Fruit fly (Drosophila melanogaster): ENCODE data around the gene CG11089.

The CG11089 gene

DNA sequence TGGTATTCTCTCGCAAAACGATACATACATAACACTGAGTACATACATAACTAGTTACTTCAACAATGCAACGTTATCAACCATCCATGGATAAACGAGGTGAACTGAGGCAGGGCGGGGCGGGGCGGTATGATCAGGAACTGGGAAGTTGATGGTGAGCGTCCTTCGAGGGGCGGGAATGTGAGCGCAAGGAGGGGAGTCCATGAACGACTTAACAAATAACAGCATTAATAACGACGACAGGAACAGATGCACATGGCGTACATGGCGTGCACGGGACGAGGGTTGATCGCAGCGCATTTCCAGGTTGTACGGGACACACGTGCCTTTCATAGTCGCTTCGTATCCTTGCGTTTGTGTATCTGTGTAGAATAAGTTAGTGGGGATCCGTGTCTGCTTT is 8.9 kb upstream of the CG11089 start:
- TF ChIP-seq CG11617 (GFP tag; optimal IDR thresholded peaks at IDR 0.05) (no peak), CG1620 (GFP tag; optimal IDR thresholded peaks at IDR 0.05) (no peak), kay (GFP tag; ENCODE audit: borderline replicate concordance) (no peak), CG12768 (GFP tag; optimal IDR thresholded peaks at IDR 0.05) (no peak), Clk (GFP tag; optimal IDR thresholded peaks at IDR 0.05) (no peak), bab1 (GFP tag; optimal IDR thresholded peaks at IDR 0.05) (no peak), Crg-1 (GFP tag; optimal IDR thresholded peaks at IDR 0.05) (no peak), cnc (optimal IDR thresholded peaks at IDR 0.05) (no peak), pad (GFP tag; optimal IDR thresholded peaks at IDR 0.05) (no peak), CG5204 (GFP tag; optimal IDR thresholded peaks at IDR 0.05) (no peak), CG7045 (GFP tag; optimal IDR thresholded peaks at IDR 0.05) (no peak), cic (GFP tag; optimal IDR thresholded peaks at IDR 0.05) (no peak), CG14711 (tag; optimal IDR thresholded peaks at IDR 0.05) (no peak), Hr96 (GFP tag; optimal IDR thresholded peaks at IDR 0.05) (no peak), CG7101 (tag; optimal IDR thresholded peaks at IDR 0.05) (no peak), tj (GFP tag; optimal IDR thresholded peaks at IDR 0.05) (no peak), ovo (GFP tag; optimal IDR thresholded peaks at IDR 0.05) (no peak)

DNA sequence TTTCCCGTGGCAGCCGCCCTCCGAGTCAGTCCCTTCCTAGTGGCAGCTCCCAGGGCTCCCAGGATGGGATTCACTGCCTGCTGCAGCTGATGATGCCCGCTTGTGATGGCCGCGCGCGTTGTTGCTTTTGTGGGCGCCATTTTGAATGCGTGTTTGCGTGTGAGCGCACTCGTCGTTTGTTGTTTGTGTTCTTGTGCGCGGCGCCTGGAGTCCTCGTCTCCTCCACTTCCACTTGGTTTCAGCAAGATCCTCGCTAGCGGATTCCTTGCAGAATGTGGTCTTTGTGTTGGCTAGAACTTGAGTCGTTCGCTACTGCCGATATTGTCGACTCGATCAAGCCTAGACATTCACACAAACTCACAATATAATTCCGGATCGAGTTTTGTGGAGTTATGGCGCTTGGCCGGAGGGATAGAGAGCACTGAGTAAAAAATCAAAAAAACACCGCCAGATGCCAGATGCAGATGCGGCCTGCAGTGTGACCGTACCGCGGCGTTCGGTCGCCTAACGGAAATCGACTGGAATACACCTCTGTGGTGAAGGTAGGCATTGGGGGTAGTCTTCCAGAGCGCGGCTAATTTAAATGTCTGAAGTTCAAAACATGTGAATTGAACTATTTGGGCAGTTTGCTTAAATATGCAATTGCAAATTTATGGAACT is 6.3 kb upstream of the CG11089 start, which contains the start of gene CycB3:
CycB3 (minus strand) TSS at position 428 of the 660 bp plus-strand sequence.
- TF ChIP-seq CG7101 (tag; optimal IDR thresholded peaks at IDR 0.05): peak; percentile 13
- peak; percentile 32 for TF ChIP-seq pad (GFP tag; optimal IDR thresholded peaks at IDR 0.05)
- TF ChIP-seq bab1 (GFP tag; optimal IDR thresholded peaks at IDR 0.05): peak; percentile 57
- no peak for TF ChIP-seq CG12768 (GFP tag; optimal IDR thresholded peaks at IDR 0.05)
- no peak for TF ChIP-seq Mnt (GFP tag; optimal IDR thresholded peaks at IDR 0.05)
- TF ChIP-seq kay (GFP tag; ENCODE audit: borderline replicate concordance): no peak
- peak; percentile 57 for TF ChIP-seq ovo (GFP tag; optimal IDR thresholded peaks at IDR 0.05)
- TF ChIP-seq CG33017 (tag; optimal IDR thresholded peaks at IDR 0.05): no peak

DNA sequence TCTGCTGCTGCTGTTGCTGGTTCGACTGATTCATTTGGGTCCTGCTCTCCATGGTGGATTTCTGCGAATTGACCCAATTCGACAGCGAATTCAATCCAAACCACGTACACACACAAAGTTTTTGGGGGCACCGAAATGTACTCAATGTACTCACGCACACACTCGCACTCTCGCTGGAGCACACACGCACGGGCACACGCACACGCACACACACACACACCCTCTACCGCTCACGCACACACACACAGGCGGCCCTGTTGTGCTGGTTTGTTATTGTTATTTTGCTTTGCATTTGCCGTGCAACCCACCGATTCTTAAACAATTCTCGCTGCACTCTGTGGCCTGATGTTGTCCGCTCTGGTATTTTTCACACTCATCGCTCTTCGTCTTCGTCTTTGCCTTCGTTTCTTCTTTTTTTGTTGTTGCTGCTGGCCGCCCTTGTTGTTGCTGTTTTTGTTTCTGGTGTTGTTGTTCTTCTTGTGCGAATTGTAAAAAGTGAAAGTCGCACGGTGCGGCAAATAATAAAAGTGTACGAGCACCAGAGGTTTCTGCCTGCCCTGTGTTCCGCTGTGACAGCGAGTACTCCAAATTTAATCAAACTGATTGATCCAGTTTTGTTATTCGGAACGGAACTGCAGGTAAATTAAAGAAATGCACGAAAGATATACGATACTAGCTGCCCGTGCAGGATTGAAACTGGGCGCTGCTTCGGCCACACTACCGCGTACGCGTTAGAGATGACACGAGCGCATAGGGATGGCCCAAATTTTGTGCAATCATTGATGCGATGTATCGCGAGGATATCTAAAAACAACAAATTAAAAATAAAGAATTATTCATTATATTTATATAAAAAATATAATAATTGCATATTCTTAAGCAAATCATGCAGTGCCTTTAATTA is 654 bp upstream of the CG11089 start, which contains the start of gene CG3744:
CG3744 (minus strand) TSS at position 716 of the 904 bp plus-strand sequence.
- TF ChIP-seq Crg-1 (GFP tag; optimal IDR thresholded peaks at IDR 0.05): peak; percentile 79
- peak; percentile 70 for TF ChIP-seq CG14711 (tag; optimal IDR thresholded peaks at IDR 0.05)
- peak; percentile 85 for TF ChIP-seq CG12768 (GFP tag; optimal IDR thresholded peaks at IDR 0.05)
- peak; percentile 83 for TF ChIP-seq CG7101 (tag; optimal IDR thresholded peaks at IDR 0.05)
- TF ChIP-seq Clk (GFP tag; optimal IDR thresholded peaks at IDR 0.05): peak; percentile 82
- TF ChIP-seq CG11617 (GFP tag; optimal IDR thresholded peaks at IDR 0.05): peak; percentile 81
- TF ChIP-seq cnc (optimal IDR thresholded peaks at IDR 0.05): no peak
- peak; percentile 50 for TF ChIP-seq cic (GFP tag; optimal IDR thresholded peaks at IDR 0.05)
- peak; percentile 50 for TF ChIP-seq Hr96 (GFP tag; optimal IDR thresholded peaks at IDR 0.05)
- TF ChIP-seq kay (GFP tag; ENCODE audit: borderline replicate concordance): no peak
- TF ChIP-seq bab1 (GFP tag; optimal IDR thresholded peaks at IDR 0.05): peak; percentile 80
- TF ChIP-seq CG5204 (GFP tag; optimal IDR thresholded peaks at IDR 0.05): peak; percentile 72
- TF ChIP-seq ovo (GFP tag; optimal IDR thresholded peaks at IDR 0.05): peak; percentile 84
- TF ChIP-seq tj (GFP tag; optimal IDR thresholded peaks at IDR 0.05): peak; percentile 34
- peak; percentile 80 for TF ChIP-seq CG1620 (GFP tag; optimal IDR thresholded peaks at IDR 0.05)
- TF ChIP-seq CG33017 (tag; optimal IDR thresholded peaks at IDR 0.05): peak; percentile 82
- TF ChIP-seq Mnt (GFP tag; optimal IDR thresholded peaks at IDR 0.05): no peak
- TF ChIP-seq toe (GFP tag; optimal IDR thresholded peaks at IDR 0.05): peak; percentile 84
- TF ChIP-seq CG7045 (GFP tag; optimal IDR thresholded peaks at IDR 0.05): peak; percentile 87
- peak; percentile 67 for TF ChIP-seq pad (GFP tag; optimal IDR thresholded peaks at IDR 0.05)

DNA sequence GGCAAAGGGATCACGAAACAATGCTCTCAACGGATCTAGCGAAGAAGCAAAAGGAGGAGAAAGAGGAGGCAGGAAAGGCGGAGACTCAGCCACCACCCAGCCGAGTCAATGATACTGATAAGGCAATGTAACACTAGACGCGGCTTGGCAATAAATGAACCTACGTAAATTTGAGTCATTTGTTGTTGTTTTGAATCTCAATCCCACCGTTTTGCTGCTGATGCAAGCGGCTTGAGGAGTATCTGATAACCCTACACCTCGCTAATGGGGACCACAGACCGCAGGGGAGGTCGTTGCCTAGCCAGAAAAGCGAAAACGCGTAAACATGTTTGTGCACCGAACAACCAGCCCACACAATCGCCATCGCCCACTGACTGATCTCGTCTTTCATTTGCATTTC is 1.8 kb downstream of the CG11089 start:
- no peak for TF ChIP-seq CG1620 (GFP tag; optimal IDR thresholded peaks at IDR 0.05)
- no peak for TF ChIP-seq Crg-1 (GFP tag; optimal IDR thresholded peaks at IDR 0.05)
- TF ChIP-seq tj (GFP tag; optimal IDR thresholded peaks at IDR 0.05): peak; percentile 90
- no peak for TF ChIP-seq CG33017 (tag; optimal IDR thresholded peaks at IDR 0.05)
- no peak for TF ChIP-seq cic (GFP tag; optimal IDR thresholded peaks at IDR 0.05)

DNA sequence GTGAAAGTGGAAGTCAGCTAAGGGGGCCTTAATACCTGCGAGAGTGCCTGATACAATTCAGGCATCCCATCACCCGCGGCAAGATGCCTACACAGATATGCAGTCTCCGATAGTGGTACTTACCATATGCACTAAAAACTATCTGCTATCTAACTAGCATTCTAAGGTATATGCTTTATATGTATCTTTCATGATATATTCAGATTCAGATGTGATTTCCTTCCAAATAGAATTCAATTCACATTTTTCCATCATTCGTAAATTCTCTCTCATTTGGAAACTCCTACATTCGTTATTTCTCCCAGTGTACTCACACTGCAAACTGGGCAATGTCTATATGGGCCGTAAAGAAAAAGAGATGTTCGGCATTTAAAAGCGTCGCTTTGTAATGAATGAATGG is 9.6 kb downstream of the CG11089 start:
- no peak for TF ChIP-seq bab1 (GFP tag; optimal IDR thresholded peaks at IDR 0.05)
- TF ChIP-seq cic (GFP tag; optimal IDR thresholded peaks at IDR 0.05): no peak
- no peak for TF ChIP-seq ovo (GFP tag; optimal IDR thresholded peaks at IDR 0.05)
- TF ChIP-seq toe (GFP tag; optimal IDR thresholded peaks at IDR 0.05): no peak
- no peak for TF ChIP-seq CG5204 (GFP tag; optimal IDR thresholded peaks at IDR 0.05)
- no peak for TF ChIP-seq Clk (GFP tag; optimal IDR thresholded peaks at IDR 0.05)
- TF ChIP-seq CG33017 (tag; optimal IDR thresholded peaks at IDR 0.05): no peak
- TF ChIP-seq Mnt (GFP tag; optimal IDR thresholded peaks at IDR 0.05): no peak
- TF ChIP-seq CG7045 (GFP tag; optimal IDR thresholded peaks at IDR 0.05): no peak
- TF ChIP-seq CG12768 (GFP tag; optimal IDR thresholded peaks at IDR 0.05): no peak
- no peak for TF ChIP-seq tj (GFP tag; optimal IDR thresholded peaks at IDR 0.05)
- no peak for TF ChIP-seq Crg-1 (GFP tag; optimal IDR thresholded peaks at IDR 0.05)

DNA sequence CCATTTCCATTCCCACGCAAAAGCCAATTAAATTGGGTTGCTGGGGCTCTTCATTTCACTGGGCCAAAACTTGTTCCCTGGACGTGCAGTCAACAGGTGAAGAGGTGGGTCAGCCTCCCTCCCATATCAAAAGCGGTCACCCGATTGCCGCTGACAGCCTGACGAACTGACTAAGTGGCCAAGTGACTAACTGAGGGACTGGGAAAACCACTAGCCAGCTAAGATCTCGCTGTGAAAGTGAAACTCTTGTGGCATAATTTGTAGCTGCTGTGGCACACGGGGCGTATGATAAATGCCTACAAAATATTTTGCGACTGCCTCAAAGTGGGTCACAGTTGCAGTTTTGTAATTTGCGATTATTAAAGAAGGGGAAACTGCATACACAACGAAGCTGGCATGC is 11.6 kb downstream of the CG11089 start:
- TF ChIP-seq toe (GFP tag; optimal IDR thresholded peaks at IDR 0.05): no peak
- no peak for TF ChIP-seq bab1 (GFP tag; optimal IDR thresholded peaks at IDR 0.05)
- TF ChIP-seq kay (GFP tag; ENCODE audit: borderline replicate concordance): no peak
